Fruit fly (Drosophila melanogaster): ENCODE results near the gene ver.

The ver gene

dm6 chr3L:12506963-12507552 is 16.7 kb upstream of the ver start:
- TF ChIP-seq CG15710 (tag; optimal IDR thresholded peaks at IDR 0.05) (no peak), fd96Ca (GFP tag; IDR thresholded peaks at IDR 0.05) (0 out of 3 replicates have a peak, but pooled peaks have one; percentile 14), CG32121 (GFP tag; IDR thresholded peaks at IDR 0.05) (no peak), CG9948 (tag; optimal IDR thresholded peaks at IDR 0.05) (no peak), D1 (tag; optimal IDR thresholded peaks at IDR 0.05) (no peak), CG8159 (tag; optimal IDR thresholded peaks at IDR 0.05) (no peak), CG4496 (GFP tag; IDR thresholded peaks at IDR 0.05) (no peak), CG12605 (GFP tag; IDR thresholded peaks at IDR 0.05) (no peak), Pif1A (GFP tag; optimal IDR thresholded peaks at IDR 0.05) (no peak)

dm6 chr3L:12507571-12507970 is 16.2 kb upstream of the ver start, which contains the start of gene CG10654:
Gene CG10654, minus strand, starts transcription at chr3L:12507840.
- no peak for TF ChIP-seq CG13204 (GFP tag; optimal IDR thresholded peaks at IDR 0.05)
- no peak for TF ChIP-seq rn (GFP tag; IDR thresholded peaks at IDR 0.05)

dm6 chr3L:12514762-12515215 is 9.0 kb upstream of the ver start, which contains the start of the genes sti and tral:
Gene sti, minus strand, starts transcription at chr3L:12514815.
Gene tral, plus strand, starts transcription at chr3L:12515059.
- TF ChIP-seq Pif1B (GFP tag; optimal IDR thresholded peaks at IDR 0.05): no peak
- TF ChIP-seq CG4496 (GFP tag; IDR thresholded peaks at IDR 0.05): peak; percentile 76
- TF ChIP-seq CG12605 (GFP tag; IDR thresholded peaks at IDR 0.05): no peak
- TF ChIP-seq CG15710 (tag; optimal IDR thresholded peaks at IDR 0.05): peak; percentile 68
- TF ChIP-seq rn (GFP tag; IDR thresholded peaks at IDR 0.05): peak; percentile 43; the same call in 1 of the 2 replicates
- no peak for TF ChIP-seq CG10348 (GFP tag; IDR thresholded peaks at IDR 0.05)
- TF ChIP-seq gl (tag; optimal IDR thresholded peaks at IDR 0.05): no peak
- peak; percentile 74 for TF ChIP-seq Snoo (tag; optimal IDR thresholded peaks at IDR 0.05)
- peak; percentile 72 for TF ChIP-seq fd96Ca (GFP tag; IDR thresholded peaks at IDR 0.05)
- TF ChIP-seq CG17806 (tag; optimal IDR thresholded peaks at IDR 0.05): peak; percentile 54
- TF ChIP-seq Pif1A (GFP tag; optimal IDR thresholded peaks at IDR 0.05): no peak
- TF ChIP-seq CG13204 (GFP tag; optimal IDR thresholded peaks at IDR 0.05): no peak
- peak; percentile 39 for TF ChIP-seq CG9948 (tag; optimal IDR thresholded peaks at IDR 0.05)
- TF ChIP-seq Ets98B (GFP tag; IDR thresholded peaks at IDR 0.05): peak; percentile 71
- TF ChIP-seq D1 (tag; optimal IDR thresholded peaks at IDR 0.05): no peak
- peak; percentile 36 for TF ChIP-seq CG34367 (tag; optimal IDR thresholded peaks at IDR 0.05)
- TF ChIP-seq CG32121 (GFP tag; IDR thresholded peaks at IDR 0.05): peak; percentile 41; the same call in 1 of the 2 replicates
- TF ChIP-seq CG8159 (tag; optimal IDR thresholded peaks at IDR 0.05): peak; percentile 70

dm6 chr3L:12515691-12516455 is 7.9 kb upstream of the ver start:
- TF ChIP-seq CG34367 (tag; optimal IDR thresholded peaks at IDR 0.05) (peak; percentile 68), fd96Ca (GFP tag; IDR thresholded peaks at IDR 0.05) (peak; percentile 68; the same call in 2 of the 3 replicates), Pif1A (GFP tag; optimal IDR thresholded peaks at IDR 0.05) (peak; percentile 80), D1 (tag; optimal IDR thresholded peaks at IDR 0.05) (peak; percentile 52), Ets98B (GFP tag; IDR thresholded peaks at IDR 0.05) (peak; percentile 84), Snoo (tag; optimal IDR thresholded peaks at IDR 0.05) (peak; percentile 7), CG4496 (GFP tag; IDR thresholded peaks at IDR 0.05) (peak; percentile 89), rn (GFP tag; IDR thresholded peaks at IDR 0.05) (0 out of 2 replicates have a peak, but pooled peaks have one; percentile 26), CG32121 (GFP tag; IDR thresholded peaks at IDR 0.05) (peak; percentile 70), CG17806 (tag; optimal IDR thresholded peaks at IDR 0.05) (peak; percentile 49), CG15710 (tag; optimal IDR thresholded peaks at IDR 0.05) (peak; percentile 64), CG12605 (GFP tag; IDR thresholded peaks at IDR 0.05) (peak; percentile 95), CG13204 (GFP tag; optimal IDR thresholded peaks at IDR 0.05) (peak; percentile 80), CG8301 (tag; optimal IDR thresholded peaks at IDR 0.05) (peak; percentile 82), CG10348 (GFP tag; IDR thresholded peaks at IDR 0.05) (no peak), CG8159 (tag; optimal IDR thresholded peaks at IDR 0.05) (peak; percentile 56), CG14655 (GFP tag; optimal IDR thresholded peaks at IDR 0.05) (peak; percentile 85), CG9948 (tag; optimal IDR thresholded peaks at IDR 0.05) (peak; percentile 35), EcR (GFP tag; optimal IDR thresholded peaks at IDR 0.05) (peak; percentile 93), gl (tag; optimal IDR thresholded peaks at IDR 0.05) (peak; percentile 95), Pif1B (GFP tag; optimal IDR thresholded peaks at IDR 0.05) (peak; percentile 61)

- TF ChIP-seq fd96Ca (GFP tag; IDR thresholded peaks at IDR 0.05) (no peak), EcR (GFP tag; optimal IDR thresholded peaks at IDR 0.05) (peak; percentile 91)
Measured at dm6 chr3L:12517443-12518209, 6.2 kb upstream of the ver start.

dm6 chr3L:12519315-12519714 is 4.5 kb upstream of the ver start:
- TF ChIP-seq fd96Ca (GFP tag; IDR thresholded peaks at IDR 0.05): no peak
- TF ChIP-seq CG13204 (GFP tag; optimal IDR thresholded peaks at IDR 0.05): no peak

Measured in whole organism, pupa.